Worm (Caenorhabditis elegans) whole organism, L1 larva: ENCODE results near the gene kvs-4.

Source experiments
- ama-1 ChIP-seq: fragments of 150-350 bp; optimal IDR thresholded peaks from 2 replicates; lab custom pipeline; 2014
- lin-39 ChIP-seq: fragments of 150-350 bp; optimal IDR thresholded peaks from 2 replicates; lab custom pipeline; 2014; ENCODE audit warnings: missing biosample characterization, missing genetic modification reagents, missing genetic modification characterization
- pqm-1 ChIP-seq: sonication (generic microtip); optimal IDR thresholded peaks from 3 replicates; lab custom pipeline; 2017; ENCODE audit warnings: missing biosample characterization, missing genetic modification characterization

ce11 chrIII:11036132-11036531, 23.8 kb downstream of the kvs-4 start:
- TF ChIP-seq ama-1 (lab: Kevin White, UChicago) (no peak), lin-39 (tag; lab: Kevin White, UChicago) (peak; percentile 40), pqm-1 (tag; lab: Kevin White, UChicago) (no peak)
